Worm (Caenorhabditis elegans): ENCODE measurements around the gene F46B6.2.

DNA sequence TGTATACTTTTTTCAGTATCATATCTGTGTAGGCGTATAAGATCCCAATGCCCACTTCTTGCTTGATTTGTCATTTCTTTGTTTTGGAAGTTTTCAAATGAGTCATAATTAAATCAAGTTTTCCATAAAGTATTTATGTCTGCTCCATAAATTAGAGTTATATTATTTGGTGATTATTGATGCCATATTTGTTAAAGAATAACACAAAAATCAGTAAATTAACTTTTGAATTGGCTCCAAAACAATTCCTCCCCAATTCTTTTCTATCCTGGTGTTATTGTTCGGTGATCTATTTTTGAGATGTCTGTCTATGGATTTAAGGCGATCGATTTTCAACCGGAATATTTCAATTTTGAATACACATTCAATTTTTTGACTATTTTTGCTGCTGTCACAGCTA lies 33.1 kb downstream of the F46B6.2 start, which contains the start of gene sru-37:
- TF ChIP-seq med-1 (GFP tag; optimal IDR thresholded peaks at IDR 0.05; ENCODE audit: insufficient read depth): no peak
- TF ChIP-seq klf-2 (GFP tag; conservative IDR thresholded peaks at IDR 0.05): no peak
